Worm (Caenorhabditis elegans) whole organism, L1 larva: Measurements from ENCODE around the gene tba-4.
"Not testable (repeated sequence)": the region's sequence is repeated elsewhere in the genome, so short reads cannot be mapped to it uniquely, and the experiment has no call there.

Source experiments
- C04F5.9 ChIP-seq: sonication (generic microtip); optimal IDR thresholded peaks from 2 replicates; lab custom pipeline; 2016; ENCODE audit warnings: missing genetic modification characterization, missing compliant biosample characterization
- C16A3.4 ChIP-seq: fragments of 150-350 bp; optimal IDR thresholded peaks from 2 replicates; lab custom pipeline; 2014; ENCODE audit warnings: missing biosample characterization, missing genetic modification characterization
- C34B4.2 ChIP-seq: sonication (generic microtip); optimal IDR thresholded peaks from 2 replicates; lab custom pipeline; 2017; ENCODE audit warnings: mild to moderate bottlenecking, missing genetic modification characterization, missing compliant biosample characterization
- alr-1 ChIP-seq: fragments of 200-800 bp; sonication (Bioruptor generic); optimal IDR thresholded peaks from 2 replicates; lab custom pipeline; 2018; ENCODE audit warnings: borderline replicate concordance, mild to moderate bottlenecking, missing genetic modification characterization, missing compliant biosample characterization
- aly-2 ChIP-seq: fragments of 150-350 bp; optimal IDR thresholded peaks from 2 replicates; lab custom pipeline; 2014; ENCODE audit warnings: missing biosample characterization, missing genetic modification characterization
- blmp-1 ChIP-seq: fragments of 150-350 bp; optimal IDR thresholded peaks from 2 replicates; lab custom pipeline; 2014; ENCODE audit warnings: missing biosample characterization, missing genetic modification characterization
- ceh-63 ChIP-seq: fragments of 200-800 bp; sonication (Bioruptor generic); optimal IDR thresholded peaks from 2 replicates; lab custom pipeline; 2018; ENCODE audit warnings: mild to moderate bottlenecking, missing genetic modification characterization, missing compliant biosample characterization
- ceh-8 ChIP-seq: fragments of 200-800 bp; sonication (Bioruptor generic); optimal IDR thresholded peaks from 2 replicates; lab custom pipeline; 2018; ENCODE audit warnings: mild to moderate bottlenecking, missing genetic modification characterization, moderate library complexity, missing compliant biosample characterization
- ceh-82 ChIP-seq, 3 experiments: fragments of 150-350 bp in 1 of 3; sonication (generic microtip) in 2 of 3; optimal IDR thresholded peaks; 2 replicates each; lab custom pipeline; 2014 to 2017; ENCODE audit warnings: missing biosample characterization in 3 of 3, missing genetic modification characterization in 3 of 3
- ces-1 ChIP-seq: fragments of 150-350 bp; optimal IDR thresholded peaks from 2 replicates; lab custom pipeline; 2014; ENCODE audit warnings: missing biosample characterization, missing genetic modification reagents, missing genetic modification characterization
- dpl-1 ChIP-seq, 3 experiments: fragments of 150-350 bp in 2 of 3; sonication (generic microtip) in 1 of 3; optimal IDR thresholded peaks; 2 replicates each; lab custom pipeline; 2014 to 2017; ENCODE audit warnings: missing biosample characterization in 3 of 3, missing genetic modification characterization in 3 of 3, missing genetic modification reagents in 3 of 3
- efl-1 ChIP-seq, 4 experiments: fragments of 150-350 bp; optimal IDR thresholded peaks in 3 of 4; peaks in 1 of 4; 1 replicate in 1 of 4; 2 replicates in 3 of 4; lab custom pipeline; 2014; ENCODE audit warnings: missing biosample characterization in 2 of 4, missing genetic modification characterization in 2 of 4, missing genetic modification reagents in 2 of 4
- efl-3 ChIP-seq: fragments of 200-800 bp; sonication (Bioruptor generic); optimal IDR thresholded peaks from 2 replicates; lab custom pipeline; 2018; ENCODE audit warnings: mild to moderate bottlenecking, missing genetic modification characterization, missing compliant biosample characterization
- elt-3 ChIP-seq, 6 experiments: fragments of 150-350 bp in 1 of 6; sonication (generic microtip); optimal IDR thresholded peaks; 2 replicates each; lab custom pipeline; 2017 to 2018; ENCODE audit warnings: missing biosample characterization in 6 of 6, missing genetic modification characterization in 6 of 6, inconsistent platforms in 1 of 6
- ets-5 ChIP-seq: fragments of 200-800 bp; sonication (Bioruptor generic); IDR thresholded peaks from 2 replicates; pipeline ENCODE4 v1.3.6; 2022; ENCODE audit warnings: missing genetic modification characterization, missing compliant biosample characterization
- fkh-10 ChIP-seq: sonication (generic microtip); optimal IDR thresholded peaks from 2 replicates; lab custom pipeline; 2017; ENCODE audit warnings: missing biosample characterization, missing genetic modification reagents, missing genetic modification characterization
- fkh-8 ChIP-seq: sonication (generic microtip); optimal IDR thresholded peaks from 2 replicates; lab custom pipeline; 2016; ENCODE audit warnings: mild to moderate bottlenecking, missing genetic modification characterization, missing compliant biosample characterization
- hlh-17 ChIP-seq: fragments of 200-800 bp; sonication (Bioruptor generic); optimal IDR thresholded peaks from 2 replicates; lab custom pipeline; 2018; ENCODE audit warnings: missing genetic modification characterization, mild to moderate bottlenecking, missing compliant biosample characterization, moderate library complexity, borderline replicate concordance
- hpl-2 ChIP-seq: fragments of 150-350 bp; optimal IDR thresholded peaks from 2 replicates; lab custom pipeline; 2014; ENCODE audit warnings: missing biosample characterization, missing genetic modification reagents, missing genetic modification characterization
- irx-1 ChIP-seq: sonication (generic microtip); optimal IDR thresholded peaks from 2 replicates; lab custom pipeline; 2016; ENCODE audit warnings: missing genetic modification characterization, missing compliant biosample characterization
- lin-13 ChIP-seq: fragments of 150-350 bp; optimal IDR thresholded peaks from 2 replicates; lab custom pipeline; 2014; ENCODE audit warnings: missing biosample characterization, missing genetic modification reagents, missing genetic modification characterization
- lin-14 ChIP-seq: fragments of 200-800 bp; sonication (Bioruptor generic); optimal IDR thresholded peaks from 2 replicates; lab custom pipeline; 2018; ENCODE audit warnings: mild to moderate bottlenecking, missing genetic modification characterization, moderate library complexity, missing compliant biosample characterization
- lin-35 ChIP-seq, 2 experiments: fragments of 150-350 bp; optimal IDR thresholded peaks; 2 replicates each; lab custom pipeline; 2014; ENCODE audit warnings: missing biosample characterization in 2 of 2, missing genetic modification characterization in 2 of 2, missing genetic modification reagents in 2 of 2
- lsy-2 ChIP-seq, 2 experiments: fragments of 150-350 bp; optimal IDR thresholded peaks; 2 replicates each; lab custom pipeline; 2014; ENCODE audit warnings: missing biosample characterization in 2 of 2, missing genetic modification characterization in 2 of 2
- mdl-1 ChIP-seq, 2 experiments: fragments of 150-350 bp; optimal IDR thresholded peaks; 2 replicates each; lab custom pipeline; 2014 to 2017; ENCODE audit warnings: missing biosample characterization in 2 of 2, missing genetic modification characterization in 2 of 2, inconsistent platforms in 1 of 2
- nhr-12 ChIP-seq: sonication (generic microtip); optimal IDR thresholded peaks from 2 replicates; lab custom pipeline; 2017; ENCODE audit warnings: missing biosample characterization, missing genetic modification characterization
- nhr-28 ChIP-seq: fragments of 150-350 bp; optimal IDR thresholded peaks from 2 replicates; lab custom pipeline; 2014; ENCODE audit warnings: missing biosample characterization, missing genetic modification characterization
- nhr-47 ChIP-seq: sonication (generic microtip); optimal IDR thresholded peaks from 2 replicates; lab custom pipeline; 2016; ENCODE audit warnings: mild to moderate bottlenecking, missing genetic modification characterization, moderate library complexity, missing compliant biosample characterization
- nhr-77 ChIP-seq: fragments of 150-350 bp; optimal IDR thresholded peaks from 2 replicates; lab custom pipeline; 2014; ENCODE audit warnings: missing biosample characterization, missing genetic modification characterization
- pax-3 ChIP-seq: fragments of 200-800 bp; sonication (Bioruptor generic); optimal IDR thresholded peaks from 2 replicates; lab custom pipeline; 2018; ENCODE audit warnings: mild to moderate bottlenecking, missing genetic modification characterization, moderate library complexity, missing compliant biosample characterization
- pqm-1 ChIP-seq: sonication (generic microtip); optimal IDR thresholded peaks from 3 replicates; lab custom pipeline; 2017; ENCODE audit warnings: missing biosample characterization, missing genetic modification characterization
- skn-1 ChIP-seq: fragments of 150-350 bp; optimal IDR thresholded peaks from 2 replicates; lab custom pipeline; 2014; ENCODE audit warnings: missing biosample characterization, missing genetic modification characterization
- snpc-4 ChIP-seq: fragments of 150-350 bp; optimal IDR thresholded peaks from 2 replicates; lab custom pipeline; 2014; ENCODE audit warnings: missing biosample characterization, missing genetic modification characterization
- snu-23 ChIP-seq: sonication (generic microtip); optimal IDR thresholded peaks from 2 replicates; lab custom pipeline; 2016; ENCODE audit warnings: missing genetic modification characterization, missing compliant biosample characterization
- sptf-1 ChIP-seq: fragments of 150-350 bp; optimal IDR thresholded peaks from 2 replicates; lab custom pipeline; 2014; ENCODE audit warnings: missing biosample characterization, missing genetic modification characterization
- tlp-1 ChIP-seq: fragments of 150-350 bp; optimal IDR thresholded peaks from 2 replicates; lab custom pipeline; 2014; ENCODE audit warnings: missing biosample characterization, missing genetic modification characterization
- unc-62 ChIP-seq: fragments of 150-350 bp; optimal IDR thresholded peaks from 2 replicates; lab custom pipeline; 2014; ENCODE audit warnings: missing biosample characterization, missing genetic modification reagents, missing genetic modification characterization
- unc-98 ChIP-seq: fragments of 200-800 bp; sonication (Bioruptor generic); IDR thresholded peaks from 2 replicates; pipeline ENCODE4 v1.3.6; 2022; ENCODE audit warnings: missing genetic modification characterization, missing compliant biosample characterization
- vab-15 ChIP-seq: sonication (generic microtip); optimal IDR thresholded peaks from 2 replicates; lab custom pipeline; 2017; ENCODE audit warnings: missing genotype, mild to moderate bottlenecking, missing genetic modification characterization, missing compliant biosample characterization
- xbp-1 ChIP-seq: sonication (generic microtip); optimal IDR thresholded peaks from 2 replicates; lab custom pipeline; 2016; ENCODE audit warnings: missing genetic modification characterization, missing compliant biosample characterization
- zip-4 ChIP-seq: fragments of 200-800 bp; sonication (Bioruptor generic); optimal IDR thresholded peaks from 2 replicates; lab custom pipeline; 2018; ENCODE audit warnings: mild to moderate bottlenecking, missing genetic modification characterization, moderate library complexity, missing compliant biosample characterization
- ztf-4 ChIP-seq: fragments of 150-350 bp; optimal IDR thresholded peaks from 2 replicates; lab custom pipeline; 2014; ENCODE audit warnings: missing biosample characterization, missing genetic modification characterization

The tba-4 gene

ce11 chrII:10934786-10935185 lies 16.3 kb downstream of the tba-4 start, which contains the start of gene R03D7.2:
Gene R03D7.2, minus strand, starts transcription at chrII:10935184.
- peak; percentile 8 for TF ChIP-seq hlh-17 (GFP tag; lab: Kevin White, UChicago)
- TF ChIP-seq ztf-4 (tag; lab: Kevin White, UChicago), result no peak
- TF ChIP-seq, all 84 proteins: peak for 1

- no peak for TF ChIP-seq efl-3 (GFP tag; lab: Kevin White, UChicago)
- TF ChIP-seq mdl-1 (tag; optimal IDR thresholded peaks at IDR 0.05; lab: Kevin White, UChicago), result no peak
- no peak for TF ChIP-seq alr-1 (tag; lab: Kevin White, UChicago)
- no peak for TF ChIP-seq unc-62 (GFP tag; lab: Kevin White, UChicago)
- no peak for TF ChIP-seq C04F5.9 (tag; lab: Kevin White, UChicago)
- no peak for TF ChIP-seq ceh-82 (tag; optimal IDR thresholded peaks at IDR 0.05; lab: Kevin White, UChicago)
- no peak for TF ChIP-seq lin-13 (GFP tag; lab: Kevin White, UChicago)
- no peak for TF ChIP-seq unc-98 (GFP tag; lab: Robert Waterston, UW)
These were observed 16.8 kb downstream of the tba-4 start for ce11 chrII:10935336-10935735.

- TF ChIP-seq elt-3 (tag; optimal IDR thresholded peaks at IDR 0.05; lab: Kevin White, UChicago); nhr-12 (tag; lab: Kevin White, UChicago); pqm-1 (tag; lab: Kevin White, UChicago): not testable (repeated sequence)
These were observed 23.4 kb downstream of the tba-4 start, which contains the start of gene R03D7.15 for ce11 chrII:10941918-10942317. Gene R03D7.15, plus strand, starts transcription at chrII:10942216.

- TF ChIP-seq efl-1 (optimal IDR thresholded peaks at IDR 0.05; lab: Kevin White, UChicago) (peak; percentile 11 to 17), efl-1 (GFP tag; optimal IDR thresholded peaks at IDR 0.05 in 1 of 2; lab: Kevin White, UChicago) (peak in 1 of 2 experiments; percentile 86), fkh-10 (GFP tag; lab: Kevin White, UChicago) (no peak), lin-14 (GFP tag; lab: Kevin White, UChicago) (peak; percentile 34), hpl-2 (GFP tag; lab: Kevin White, UChicago) (no peak), blmp-1 (tag; lab: Kevin White, UChicago) (peak; percentile 84), irx-1 (tag; lab: Kevin White, UChicago) (no peak)
These were observed 26.9 kb downstream of the tba-4 start for ce11 chrII:10945446-10945845.

ce11 chrII:10946848-10947247 lies 28.3 kb downstream of the tba-4 start:
- peak; percentile 2 for TF ChIP-seq ceh-8 (GFP tag; lab: Kevin White, UChicago)
- no peak for TF ChIP-seq vab-15
- no peak for TF ChIP-seq ztf-4 (tag; lab: Kevin White, UChicago)
- TF ChIP-seq nhr-28, result no peak
- TF ChIP-seq ets-5 (GFP tag; lab: Robert Waterston, UW), result no peak
- TF ChIP-seq nhr-77 (tag; lab: Kevin White, UChicago), result peak; percentile 4
- no peak for TF ChIP-seq xbp-1 (tag; lab: Kevin White, UChicago)
- TF ChIP-seq C16A3.4 (tag; lab: Kevin White, UChicago), result no peak
- TF ChIP-seq aly-2 (tag; lab: Kevin White, UChicago), result no peak
- no peak for TF ChIP-seq unc-62 (GFP tag; lab: Kevin White, UChicago)
- no peak for TF ChIP-seq snpc-4 (tag; lab: Kevin White, UChicago)
- TF ChIP-seq fkh-8 (tag; lab: Kevin White, UChicago), result no peak
- TF ChIP-seq efl-3 (GFP tag; lab: Kevin White, UChicago), result no peak
- peak; percentile 79 for TF ChIP-seq lin-14 (GFP tag; lab: Kevin White, UChicago)
- no peak for TF ChIP-seq tlp-1 (tag; lab: Kevin White, UChicago)
- peak in 1 of 2 experiments; percentile 29 for TF ChIP-seq lsy-2 (tag; optimal IDR thresholded peaks at IDR 0.05; lab: Kevin White, UChicago)
- TF ChIP-seq dpl-1 (GFP tag; optimal IDR thresholded peaks at IDR 0.05; lab: Kevin White, UChicago), result peak in 1 of 3 experiments; percentile 5
- no peak for TF ChIP-seq ces-1
- TF ChIP-seq mdl-1 (tag; optimal IDR thresholded peaks at IDR 0.05; lab: Kevin White, UChicago), result no peak
- TF ChIP-seq ceh-63 (GFP tag; lab: Kevin White, UChicago), result no peak
- TF ChIP-seq nhr-12 (tag; lab: Kevin White, UChicago), result no peak
- TF ChIP-seq pax-3 (tag; lab: Kevin White, UChicago), result no peak
- TF ChIP-seq unc-98 (GFP tag; lab: Robert Waterston, UW), result no peak
- TF ChIP-seq skn-1, result no peak
- no peak for TF ChIP-seq zip-4
- TF ChIP-seq lin-35 (GFP tag; optimal IDR thresholded peaks at IDR 0.05; lab: Kevin White, UChicago), result peak in 1 of 2 experiments; percentile 7
- TF ChIP-seq sptf-1 (tag; lab: Kevin White, UChicago), result no peak
- peak in 1 of 6 experiments; percentile 4 for TF ChIP-seq elt-3 (tag; optimal IDR thresholded peaks at IDR 0.05; lab: Kevin White, UChicago)
- peak; percentile 31 for TF ChIP-seq snu-23 (GFP tag; lab: Kevin White, UChicago)
- TF ChIP-seq C34B4.2 (tag; lab: Kevin White, UChicago), result no peak
- TF ChIP-seq nhr-47 (tag; lab: Kevin White, UChicago), result peak; percentile 9
